Worm (Caenorhabditis elegans) whole organism, L1 larva: ENCODE results near the gene trxr-1.

Experiments used
- C04F5.9 ChIP-seq: sonication (generic microtip); optimal IDR thresholded peaks from 2 replicates; lab custom pipeline; 2016; ENCODE audit warnings: missing genetic modification characterization, missing compliant biosample characterization
- F16B12.6 ChIP-seq: fragments of 150-350 bp; optimal IDR thresholded peaks from 2 replicates; lab custom pipeline; 2014; ENCODE audit warnings: missing biosample characterization, missing genetic modification characterization
- Y116A8C.19 ChIP-seq: sonication (generic microtip); optimal IDR thresholded peaks from 2 replicates; lab custom pipeline; 2016; ENCODE audit warnings: missing compliant biosample characterization, missing genetic modification characterization, borderline replicate concordance
- ama-1 ChIP-seq: fragments of 150-350 bp; optimal IDR thresholded peaks from 2 replicates; lab custom pipeline; 2014
- blmp-1 ChIP-seq: fragments of 150-350 bp; optimal IDR thresholded peaks from 2 replicates; lab custom pipeline; 2014; ENCODE audit warnings: missing biosample characterization, missing genetic modification characterization
- ceh-63 ChIP-seq: fragments of 200-800 bp; sonication (Bioruptor generic); optimal IDR thresholded peaks from 2 replicates; lab custom pipeline; 2018; ENCODE audit warnings: mild to moderate bottlenecking, missing genetic modification characterization, missing compliant biosample characterization
- ceh-82 ChIP-seq, 3 experiments: fragments of 150-350 bp in 1 of 3; sonication (generic microtip) in 2 of 3; optimal IDR thresholded peaks; 2 replicates each; lab custom pipeline; 2014 to 2017; ENCODE audit warnings: missing biosample characterization in 3 of 3, missing genetic modification characterization in 3 of 3
- ceh-88 ChIP-seq: fragments of 200-800 bp; sonication (Bioruptor generic); IDR thresholded peaks from 2 replicates; pipeline ENCODE4 v1.3.6; 2022; ENCODE audit warnings: missing genetic modification characterization, missing compliant biosample characterization
- dsc-1 ChIP-seq: sonication (generic microtip); optimal IDR thresholded peaks from 2 replicates; lab custom pipeline; 2016; ENCODE audit warnings: mild to moderate bottlenecking, missing genetic modification characterization, missing compliant biosample characterization
- elt-3 ChIP-seq, 6 experiments: fragments of 150-350 bp in 1 of 6; sonication (generic microtip); optimal IDR thresholded peaks; 2 replicates each; lab custom pipeline; 2017 to 2018; ENCODE audit warnings: missing biosample characterization in 6 of 6, missing genetic modification characterization in 6 of 6, inconsistent platforms in 1 of 6
- ets-5 ChIP-seq: fragments of 200-800 bp; sonication (Bioruptor generic); IDR thresholded peaks from 2 replicates; pipeline ENCODE4 v1.3.6; 2022; ENCODE audit warnings: missing genetic modification characterization, missing compliant biosample characterization
- fkh-4 ChIP-seq: sonication (generic microtip); optimal IDR thresholded peaks from 2 replicates; lab custom pipeline; 2016; ENCODE audit warnings: missing compliant biosample characterization, missing genetic modification characterization, borderline replicate concordance
- fkh-8 ChIP-seq: sonication (generic microtip); optimal IDR thresholded peaks from 2 replicates; lab custom pipeline; 2016; ENCODE audit warnings: mild to moderate bottlenecking, missing genetic modification characterization, missing compliant biosample characterization
- fos-1 ChIP-seq: fragments of 150-350 bp; optimal IDR thresholded peaks from 2 replicates; lab custom pipeline; 2014; ENCODE audit warnings: missing biosample characterization, missing genetic modification characterization
- grh-1 ChIP-seq: fragments of 200-800 bp; sonication (Bioruptor generic); IDR thresholded peaks from 2 replicates; pipeline ENCODE4 v1.3.6; 2022; ENCODE audit warnings: missing genetic modification reagents, missing genetic modification characterization, missing compliant biosample characterization
- hlh-4 ChIP-seq: sonication (generic microtip); optimal IDR thresholded peaks from 2 replicates; lab custom pipeline; 2016; ENCODE audit warnings: mild to moderate bottlenecking, missing genetic modification characterization, missing compliant biosample characterization
- hpl-2 ChIP-seq: fragments of 150-350 bp; optimal IDR thresholded peaks from 2 replicates; lab custom pipeline; 2014; ENCODE audit warnings: missing biosample characterization, missing genetic modification reagents, missing genetic modification characterization
- isw-1 ChIP-seq: fragments of 200-800 bp; sonication (Bioruptor generic); IDR thresholded peaks from 2 replicates; pipeline ENCODE4 v1.3.6; 2022; ENCODE audit warnings: missing genetic modification characterization, missing compliant biosample characterization
- lin-13 ChIP-seq: fragments of 150-350 bp; optimal IDR thresholded peaks from 2 replicates; lab custom pipeline; 2014; ENCODE audit warnings: missing biosample characterization, missing genetic modification reagents, missing genetic modification characterization
- lin-14 ChIP-seq: fragments of 200-800 bp; sonication (Bioruptor generic); optimal IDR thresholded peaks from 2 replicates; lab custom pipeline; 2018; ENCODE audit warnings: mild to moderate bottlenecking, missing genetic modification characterization, moderate library complexity, missing compliant biosample characterization
- lin-15B ChIP-seq: fragments of 150-350 bp; sonication (generic microtip); optimal IDR thresholded peaks from 3 replicates; lab custom pipeline; 2014; ENCODE audit warnings: missing biosample characterization, missing genetic modification characterization
- lin-35 ChIP-seq, 2 experiments: fragments of 150-350 bp; optimal IDR thresholded peaks; 2 replicates each; lab custom pipeline; 2014; ENCODE audit warnings: missing biosample characterization in 2 of 2, missing genetic modification characterization in 2 of 2, missing genetic modification reagents in 2 of 2
- lir-3 ChIP-seq: sonication (generic microtip); optimal IDR thresholded peaks from 2 replicates; lab custom pipeline; 2016; ENCODE audit warnings: mild to moderate bottlenecking, missing genetic modification characterization, moderate library complexity, missing compliant biosample characterization; ENCODE audit not compliant: poor library complexity
- lsy-2 ChIP-seq, 2 experiments: fragments of 150-350 bp; optimal IDR thresholded peaks; 2 replicates each; lab custom pipeline; 2014; ENCODE audit warnings: missing biosample characterization in 2 of 2, missing genetic modification characterization in 2 of 2
- mab-9 ChIP-seq: fragments of 200-800 bp; sonication (Bioruptor generic); IDR thresholded peaks from 2 replicates; pipeline ENCODE4 v1.3.6; 2022; ENCODE audit warnings: missing genetic modification reagents, missing genetic modification characterization, missing compliant biosample characterization
- mdl-1 ChIP-seq, 2 experiments: fragments of 150-350 bp; optimal IDR thresholded peaks; 2 replicates each; lab custom pipeline; 2014 to 2017; ENCODE audit warnings: missing biosample characterization in 2 of 2, missing genetic modification characterization in 2 of 2, inconsistent platforms in 1 of 2
- mef-2 ChIP-seq: fragments of 150-350 bp; optimal IDR thresholded peaks from 2 replicates; lab custom pipeline; 2014; ENCODE audit warnings: missing biosample characterization, missing genetic modification characterization
- mep-1 ChIP-seq: fragments of 150-350 bp; optimal IDR thresholded peaks from 2 replicates; lab custom pipeline; 2014; ENCODE audit warnings: missing biosample characterization, missing genetic modification characterization
- nhr-11 ChIP-seq: fragments of 150-350 bp; optimal IDR thresholded peaks from 2 replicates; lab custom pipeline; 2014; ENCODE audit warnings: missing biosample characterization, missing genetic modification characterization
- nhr-19 ChIP-seq: fragments of 200-800 bp; sonication (Bioruptor generic); conservative IDR thresholded peaks from 2 replicates; pipeline ENCODE4 v1.3.6; 2022; ENCODE audit warnings: missing genetic modification characterization, missing compliant biosample characterization
- nhr-20 ChIP-seq: sonication (generic microtip); optimal IDR thresholded peaks from 2 replicates; lab custom pipeline; 2016; ENCODE audit warnings: mild to moderate bottlenecking, missing genetic modification characterization, missing compliant biosample characterization
- nhr-28 ChIP-seq: fragments of 150-350 bp; optimal IDR thresholded peaks from 2 replicates; lab custom pipeline; 2014; ENCODE audit warnings: missing biosample characterization, missing genetic modification characterization
- nhr-47 ChIP-seq: sonication (generic microtip); optimal IDR thresholded peaks from 2 replicates; lab custom pipeline; 2016; ENCODE audit warnings: mild to moderate bottlenecking, missing genetic modification characterization, moderate library complexity, missing compliant biosample characterization
- nhr-71 ChIP-seq: sonication (generic microtip); optimal IDR thresholded peaks from 2 replicates; lab custom pipeline; 2016; ENCODE audit warnings: mild to moderate bottlenecking, missing genetic modification characterization, moderate library complexity, missing compliant biosample characterization
- nhr-76 ChIP-seq: sonication (generic microtip); optimal IDR thresholded peaks from 2 replicates; lab custom pipeline; 2017; ENCODE audit warnings: missing biosample characterization, missing genetic modification characterization
- nhr-84 ChIP-seq: sonication (generic microtip); optimal IDR thresholded peaks from 2 replicates; lab custom pipeline; 2017; ENCODE audit warnings: missing biosample characterization, missing genetic modification characterization
- nhr-85 ChIP-seq: sonication (generic microtip); peaks from one replicate; lab custom pipeline; 2016; ENCODE audit warnings: missing genetic modification characterization, inconsistent platforms, missing compliant biosample characterization
- skn-1 ChIP-seq: fragments of 150-350 bp; optimal IDR thresholded peaks from 2 replicates; lab custom pipeline; 2014; ENCODE audit warnings: missing biosample characterization, missing genetic modification characterization
- snpc-4 ChIP-seq: fragments of 150-350 bp; optimal IDR thresholded peaks from 2 replicates; lab custom pipeline; 2014; ENCODE audit warnings: missing biosample characterization, missing genetic modification characterization
- snu-23 ChIP-seq: sonication (generic microtip); optimal IDR thresholded peaks from 2 replicates; lab custom pipeline; 2016; ENCODE audit warnings: missing genetic modification characterization, missing compliant biosample characterization
- sup-37 ChIP-seq: fragments of 200-800 bp; sonication (Bioruptor generic); optimal IDR thresholded peaks from 2 replicates; lab custom pipeline; 2018; ENCODE audit warnings: mild to moderate bottlenecking, missing genetic modification characterization, missing compliant biosample characterization
- tbx-2 ChIP-seq: sonication (generic microtip); optimal IDR thresholded peaks from 2 replicates; lab custom pipeline; 2016; ENCODE audit warnings: missing genetic modification characterization, missing compliant biosample characterization
- unc-30 ChIP-seq: sonication (generic microtip); optimal IDR thresholded peaks from 2 replicates; lab custom pipeline; 2017; ENCODE audit warnings: missing biosample characterization, missing genetic modification characterization
- vab-15 ChIP-seq: sonication (generic microtip); optimal IDR thresholded peaks from 2 replicates; lab custom pipeline; 2017; ENCODE audit warnings: missing genotype, mild to moderate bottlenecking, missing genetic modification characterization, missing compliant biosample characterization
- ztf-4 ChIP-seq: fragments of 150-350 bp; optimal IDR thresholded peaks from 2 replicates; lab custom pipeline; 2014; ENCODE audit warnings: missing biosample characterization, missing genetic modification characterization

The trxr-1 gene

DNA sequence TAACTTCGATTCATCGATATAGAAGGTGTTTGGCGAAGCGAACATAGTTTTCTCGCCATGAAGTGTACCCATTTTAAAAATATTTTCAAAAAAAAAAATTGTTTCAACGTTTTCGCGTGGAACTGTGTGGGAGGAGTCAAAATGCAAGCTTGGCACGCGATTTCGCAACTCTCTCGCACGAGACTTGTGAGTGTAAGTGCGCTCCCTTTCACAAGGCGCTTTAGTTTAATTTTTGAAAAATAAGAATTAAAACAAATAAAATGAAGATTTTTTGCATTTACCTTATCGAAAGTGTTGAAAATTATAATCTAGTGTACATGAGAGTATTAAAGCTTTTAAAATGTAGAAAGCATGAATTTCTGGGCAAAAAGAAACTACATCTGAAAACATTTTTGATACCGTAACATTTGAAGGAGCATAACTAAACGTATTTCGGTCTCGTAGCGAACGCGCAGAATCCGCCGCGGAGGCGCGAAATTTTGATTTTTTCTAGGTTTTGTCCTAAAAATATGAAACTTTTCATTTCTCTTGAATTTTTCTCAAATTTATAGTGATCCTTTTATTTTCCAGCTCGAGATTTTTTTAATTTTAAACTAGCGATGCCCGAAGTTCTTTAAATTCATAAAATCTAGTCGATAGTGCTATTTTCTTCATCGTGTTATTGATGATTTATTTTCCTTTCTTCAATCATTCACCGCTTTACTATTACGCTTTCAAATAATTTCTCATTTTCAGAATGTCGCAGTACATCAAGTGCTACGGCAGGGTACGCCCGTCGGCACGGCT is 27.9 kb downstream of the trxr-1 start, which contains the start of the genes cogc-2 and klp-18 (continued):
- TF ChIP-seq lir-3 (tag; lab: Kevin White, UChicago) (peak; percentile 74), lsy-2 (tag; optimal IDR thresholded peaks at IDR 0.05; lab: Kevin White, UChicago) (peak; percentile 87 to 91), F16B12.6 (tag; lab: Kevin White, UChicago) (peak; percentile 50), nhr-71 (tag; lab: Kevin White, UChicago) (peak; percentile 90), nhr-19 (GFP tag; lab: Robert Waterston, UW) (peak; percentile 90), mdl-1 (tag; optimal IDR thresholded peaks at IDR 0.05; lab: Kevin White, UChicago) (peak in 1 of 2 experiments; percentile 88), mef-2 (no peak), C04F5.9 (peak; percentile 52), ama-1 (lab: Kevin White, UChicago) (no peak), lin-35 (GFP tag; optimal IDR thresholded peaks at IDR 0.05; lab: Kevin White, UChicago) (peak; percentile 95 to 99), nhr-85 (tag; lab: Kevin White, UChicago) (peak; percentile 85), elt-3 (tag; optimal IDR thresholded peaks at IDR 0.05; lab: Kevin White, UChicago) (peak in 2 of 6 experiments; percentile 71 to 86), mab-9 (GFP tag; lab: Robert Waterston, UW) (peak; percentile 59), vab-15 (no peak), fos-1 (peak; percentile 44), fkh-4 (tag; lab: Kevin White, UChicago) (peak; percentile 9), sup-37 (GFP tag; lab: Kevin White, UChicago) (no peak), skn-1 (peak; percentile 95), nhr-76 (peak; percentile 69), snu-23 (GFP tag; lab: Kevin White, UChicago) (peak; percentile 91), dsc-1 (tag; lab: Kevin White, UChicago) (peak; percentile 85), nhr-47 (tag; lab: Kevin White, UChicago) (peak; percentile 88), snpc-4 (peak; percentile 80), isw-1 (GFP tag; lab: Robert Waterston, UW) (peak; percentile 73), tbx-2 (tag; lab: Kevin White, UChicago) (peak; percentile 85), nhr-20 (tag; lab: Kevin White, UChicago) (peak; percentile 85), lin-13 (GFP tag; lab: Kevin White, UChicago) (peak; percentile 70), grh-1 (peak; percentile 78), ceh-88 (GFP tag; lab: Robert Waterston, UW) (peak; percentile 60; the same call in 1 of the 2 replicates), hpl-2 (peak; percentile 63), blmp-1 (tag; lab: Kevin White, UChicago) (peak; percentile 80), ets-5 (no peak), nhr-11 (peak; percentile 7), hlh-4 (no peak), ceh-63 (GFP tag; lab: Kevin White, UChicago) (no peak), ztf-4 (tag; lab: Kevin White, UChicago) (peak; percentile 62), nhr-84 (tag; lab: Kevin White, UChicago) (no peak), fkh-8 (tag; lab: Kevin White, UChicago) (peak; percentile 67), nhr-28 (no peak), lin-14 (GFP tag; lab: Kevin White, UChicago) (peak; percentile 83), ceh-82 (tag; optimal IDR thresholded peaks at IDR 0.05; lab: Kevin White, UChicago) (peak; percentile 63 to 86 (median 75)), unc-30 (no peak)

ce11 chrIV:7043430-7043829 is 31.7 kb downstream of the trxr-1 start:
- no peak for TF ChIP-seq Y116A8C.19 (tag; lab: Kevin White, UChicago)
- no peak for TF ChIP-seq skn-1
- TF ChIP-seq lin-13 (GFP tag; lab: Kevin White, UChicago) = no peak
- no peak for TF ChIP-seq lin-15B (tag; lab: Kevin White, UChicago)
- TF ChIP-seq nhr-71 (tag; lab: Kevin White, UChicago) = no peak
- no peak for TF ChIP-seq mep-1 (tag; lab: Kevin White, UChicago)
